Fruit fly (Drosophila melanogaster): Measurements from ENCODE around the gene CG13251.

The CG13251 gene

DNA sequence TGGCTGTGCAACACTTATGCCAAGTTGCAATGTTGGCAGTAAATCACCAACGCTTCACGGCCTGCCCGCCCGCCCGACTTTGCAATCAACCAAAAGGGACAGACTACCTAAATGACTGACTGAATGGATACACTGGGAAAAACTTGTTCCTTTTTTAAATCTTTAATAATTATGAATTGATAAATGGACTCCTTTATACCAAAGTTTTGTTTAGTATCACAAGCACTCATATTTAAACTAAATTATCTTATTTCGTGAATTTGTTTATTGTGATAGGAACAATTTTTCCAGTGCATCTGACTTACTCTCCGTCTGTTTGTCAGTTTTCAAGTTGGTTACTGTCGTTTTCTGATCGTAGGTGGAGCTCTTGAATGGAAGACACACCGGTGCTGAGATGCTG, 36.4 kb upstream of the CG13251 start (continued):
- TF ChIP-seq lz (GFP tag; optimal IDR thresholded peaks at IDR 0.05) (peak; percentile 88), esn (GFP tag; optimal IDR thresholded peaks at IDR 0.05) (peak; percentile 92), CG34406 (GFP tag; optimal IDR thresholded peaks at IDR 0.05) (peak; percentile 91), OdsH (GFP tag; optimal IDR thresholded peaks at IDR 0.05) (peak; percentile 86), Gug (GFP tag; IDR thresholded peaks at IDR 0.05) (peak; percentile 52), achi (GFP tag; optimal IDR thresholded peaks at IDR 0.05) (peak; percentile 88), Hr39 (GFP tag; optimal IDR thresholded peaks at IDR 0.05) (peak; percentile 87), Sox15 (GFP tag; optimal IDR thresholded peaks at IDR 0.05) (peak; percentile 82), ss (GFP tag; optimal IDR thresholded peaks at IDR 0.05) (peak; percentile 91 to 93), CG10631 (GFP tag; optimal IDR thresholded peaks at IDR 0.05) (peak; percentile 91), CG11294 (GFP tag; IDR thresholded peaks at IDR 0.05) (0 out of 2 replicates have a peak, but pooled peaks have one; percentile 30), Hr4 (GFP tag; optimal IDR thresholded peaks at IDR 0.05) (peak; percentile 69), CG32006 (GFP tag; optimal IDR thresholded peaks at IDR 0.05) (peak; percentile 66), fd59A (GFP tag; optimal IDR thresholded peaks at IDR 0.05) (peak; percentile 88), acj6 (GFP tag; optimal IDR thresholded peaks at IDR 0.05) (peak; percentile 90), vri (GFP tag; optimal IDR thresholded peaks at IDR 0.05) (peak; percentile 85), CG1621 (tag; optimal IDR thresholded peaks at IDR 0.05) (peak; percentile 89), Met (GFP tag; optimal IDR thresholded peaks at IDR 0.05) (peak; percentile 93), CG3032 (tag; optimal IDR thresholded peaks at IDR 0.05) (peak; percentile 95), CG8632 (GFP tag; optimal IDR thresholded peaks at IDR 0.05) (peak; percentile 93), Eip78C (GFP tag) (peak; percentile 98)

DNA sequence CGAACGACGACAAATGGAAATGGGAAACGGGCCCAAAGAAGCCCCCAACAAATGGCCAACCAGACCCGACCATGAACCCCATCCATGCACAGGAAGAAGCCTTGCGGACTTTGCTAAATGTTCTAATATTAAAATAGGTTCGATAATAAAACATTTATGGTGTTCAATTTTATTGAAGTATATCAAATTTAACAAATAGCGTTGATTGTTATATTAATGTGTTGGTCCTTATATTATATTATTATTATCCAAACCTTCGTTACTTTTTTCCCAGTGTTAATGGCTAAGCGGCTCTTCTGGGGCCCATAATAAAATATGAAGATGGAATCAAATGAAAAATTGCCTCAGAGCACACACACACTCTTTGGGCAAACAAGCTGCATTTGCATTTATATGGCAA, 34.4 kb upstream of the CG13251 start:
- TF ChIP-seq Eip93F (GFP tag; optimal IDR thresholded peaks at IDR 0.05), result no peak
- 0 out of 2 replicates have a peak, but pooled peaks have one; percentile 33 for TF ChIP-seq CG15336 (GFP tag; IDR thresholded peaks at IDR 0.05)
- TF ChIP-seq CG16779 (tag; optimal IDR thresholded peaks at IDR 0.05), result no peak
- TF ChIP-seq dac (GFP tag; optimal IDR thresholded peaks at IDR 0.05), result no peak
- TF ChIP-seq Ets96B (tag; optimal IDR thresholded peaks at IDR 0.05), result peak; percentile 25
- no peak for TF ChIP-seq eg (GFP tag; IDR thresholded peaks at IDR 0.05)
- TF ChIP-seq pdm3 (GFP tag; optimal IDR thresholded peaks at IDR 0.05), result no peak
- no peak for TF ChIP-seq spab (GFP tag; optimal IDR thresholded peaks at IDR 0.05)
- no peak for TF ChIP-seq vri (GFP tag; optimal IDR thresholded peaks at IDR 0.05)
- TF ChIP-seq Sox14 (GFP tag; optimal IDR thresholded peaks at IDR 0.05), result no peak
- no peak for TF ChIP-seq fd85E (GFP tag; optimal IDR thresholded peaks at IDR 0.05)
- TF ChIP-seq CG34406 (GFP tag; optimal IDR thresholded peaks at IDR 0.05), result no peak
- TF ChIP-seq CG10631 (GFP tag; optimal IDR thresholded peaks at IDR 0.05), result peak; percentile 29
- no peak for TF ChIP-seq esn (GFP tag; optimal IDR thresholded peaks at IDR 0.05)
- no peak for TF ChIP-seq Hr4 (GFP tag; optimal IDR thresholded peaks at IDR 0.05)
- TF ChIP-seq Sox15 (GFP tag; optimal IDR thresholded peaks at IDR 0.05), result no peak
- peak; percentile 32 for TF ChIP-seq achi (GFP tag; optimal IDR thresholded peaks at IDR 0.05)
- peak; percentile 10 for TF ChIP-seq CG3919 (GFP tag; optimal IDR thresholded peaks at IDR 0.05)
- TF ChIP-seq net (GFP tag; optimal IDR thresholded peaks at IDR 0.05), result no peak
- TF ChIP-seq Sox102F (GFP tag; optimal IDR thresholded peaks at IDR 0.05), result no peak
- TF ChIP-seq CG31627 (GFP tag; optimal IDR thresholded peaks at IDR 0.05), result no peak
- TF ChIP-seq Smox (GFP tag; optimal IDR thresholded peaks at IDR 0.05), result no peak
- no peak for TF ChIP-seq Lpt (GFP tag; optimal IDR thresholded peaks at IDR 0.05)
- peak; percentile 3 for TF ChIP-seq OdsH (GFP tag; optimal IDR thresholded peaks at IDR 0.05)
- 0 out of 3 replicates have a peak, but pooled peaks have one; percentile 27 for TF ChIP-seq CG8119 (GFP tag; IDR thresholded peaks at IDR 0.05)
- TF ChIP-seq lz (GFP tag; optimal IDR thresholded peaks at IDR 0.05), result no peak
- no peak for TF ChIP-seq svp (GFP tag)
- no peak for TF ChIP-seq CG6792 (GFP tag; optimal IDR thresholded peaks at IDR 0.05)
- TF ChIP-seq ss (GFP tag; optimal IDR thresholded peaks at IDR 0.05), result no peak
- TF ChIP-seq CG4318 (GFP tag; optimal IDR thresholded peaks at IDR 0.05), result peak; percentile 1
- no peak for TF ChIP-seq fkh (GFP tag; optimal IDR thresholded peaks at IDR 0.05)
- no peak for TF ChIP-seq CG9139 (GFP tag; optimal IDR thresholded peaks at IDR 0.05)
- peak; percentile 26 for TF ChIP-seq acj6 (GFP tag; optimal IDR thresholded peaks at IDR 0.05)
- no peak for TF ChIP-seq Gug (GFP tag; IDR thresholded peaks at IDR 0.05)
- TF ChIP-seq CG11294 (GFP tag; IDR thresholded peaks at IDR 0.05), result no peak
- TF ChIP-seq Blimp-1 (GFP tag; optimal IDR thresholded peaks at IDR 0.05), result no peak
- peak; percentile 11 for TF ChIP-seq CG3032 (tag; optimal IDR thresholded peaks at IDR 0.05)
- peak; percentile 15 for TF ChIP-seq Eip75B (GFP tag; optimal IDR thresholded peaks at IDR 0.05)
- TF ChIP-seq CG6808 (GFP tag; optimal IDR thresholded peaks at IDR 0.05), result no peak
- no peak for TF ChIP-seq topi (GFP tag; optimal IDR thresholded peaks at IDR 0.05)
- no peak for TF ChIP-seq CG11762 (GFP tag; optimal IDR thresholded peaks at IDR 0.05; ENCODE audit: insufficient read depth)
- TF ChIP-seq fd59A (GFP tag; optimal IDR thresholded peaks at IDR 0.05), result no peak
- TF ChIP-seq Met (GFP tag; optimal IDR thresholded peaks at IDR 0.05), result no peak
- TF ChIP-seq Hr39 (GFP tag; optimal IDR thresholded peaks at IDR 0.05), result no peak
